Worm (Caenorhabditis elegans) whole organism, L1 larva: ENCODE measurements around the gene C51E3.9.

ENCODE experiments used
- dpl-1 ChIP-seq, 3 experiments: fragments of 150-350 bp in 2 of 3; sonication (generic microtip) in 1 of 3; optimal IDR thresholded peaks; 2 replicates each; lab custom pipeline; 2014 to 2017; ENCODE audit warnings: missing biosample characterization in 3 of 3, missing genetic modification characterization in 3 of 3, missing genetic modification reagents in 3 of 3
- egl-27 ChIP-seq, 2 experiments: fragments of 150-350 bp in 1 of 2; sonication (generic microtip); optimal IDR thresholded peaks; 3 replicates each; lab custom pipeline; 2017 to 2018; ENCODE audit warnings: missing biosample characterization in 2 of 2, missing genetic modification characterization in 2 of 2, missing genetic modification reagents in 2 of 2
- fos-1 ChIP-seq: fragments of 150-350 bp; optimal IDR thresholded peaks from 2 replicates; lab custom pipeline; 2014; ENCODE audit warnings: missing biosample characterization, missing genetic modification characterization
- lin-15B ChIP-seq: fragments of 150-350 bp; sonication (generic microtip); optimal IDR thresholded peaks from 3 replicates; lab custom pipeline; 2014; ENCODE audit warnings: missing biosample characterization, missing genetic modification characterization
- rnt-1 ChIP-seq: sonication (generic microtip); optimal IDR thresholded peaks from 2 replicates; lab custom pipeline; 2016; ENCODE audit warnings: mild to moderate bottlenecking, missing genetic modification characterization, moderate library complexity, missing compliant biosample characterization
- unc-62 ChIP-seq: fragments of 150-350 bp; optimal IDR thresholded peaks from 2 replicates; lab custom pipeline; 2014; ENCODE audit warnings: missing biosample characterization, missing genetic modification reagents, missing genetic modification characterization
- vab-15 ChIP-seq: sonication (generic microtip); optimal IDR thresholded peaks from 2 replicates; lab custom pipeline; 2017; ENCODE audit warnings: missing genotype, mild to moderate bottlenecking, missing genetic modification characterization, missing compliant biosample characterization

DNA sequence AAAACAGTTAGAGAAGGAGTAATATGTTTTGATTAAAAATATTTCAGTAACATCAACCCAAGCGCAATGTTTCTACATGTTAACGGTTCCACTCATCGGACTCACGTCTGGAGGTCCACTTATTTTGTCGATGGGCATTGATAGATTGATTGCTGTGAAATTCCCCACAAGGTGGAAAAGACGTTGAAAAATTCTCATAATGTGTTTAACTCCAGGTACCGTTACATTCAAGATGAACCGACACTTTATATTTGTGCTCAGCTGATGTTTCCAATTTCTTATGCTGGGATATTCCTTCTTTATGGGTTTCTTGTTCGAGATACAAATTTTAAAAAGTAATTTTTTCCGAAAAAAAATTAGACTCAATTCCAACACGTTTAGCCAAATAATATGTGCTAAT, 7.3 kb downstream of the C51E3.9 start:
- TF ChIP-seq rnt-1 (tag; lab: Kevin White, UChicago) = no peak
- no peak for TF ChIP-seq lin-15B
- no peak for TF ChIP-seq unc-62
- no peak for TF ChIP-seq vab-15 (tag; lab: Kevin White, UChicago)
- no peak for TF ChIP-seq fos-1
- no peak for TF ChIP-seq egl-27 (tag; optimal IDR thresholded peaks at IDR 0.05; lab: Kevin White, UChicago)
- no peak for TF ChIP-seq dpl-1 (GFP tag; optimal IDR thresholded peaks at IDR 0.05; lab: Kevin White, UChicago)
